Fruit fly (Drosophila melanogaster) whole organism, embryonic: Measurements from ENCODE around the gene CG15638.

ENCODE experiments used
- Asciz ChIP-seq: fragments of 200-800 bp; sonication (Bioruptor generic); optimal IDR thresholded peaks from 2 replicates; lab custom pipeline; 2017; ENCODE audit warnings: missing biosample characterization, mild to moderate bottlenecking, missing genetic modification characterization, missing genetic modification reagents
- Blimp-1 ChIP-seq: fragments of 200-800 bp; sonication (Bioruptor generic); optimal IDR thresholded peaks from 3 replicates; lab custom pipeline; 2018; ENCODE audit warnings: missing biosample characterization, missing genetic modification characterization, mild to moderate bottlenecking, moderate library complexity, missing genetic modification reagents
- CG10543 ChIP-seq: fragments of 200-800 bp; sonication (Bioruptor generic); optimal IDR thresholded peaks from 3 replicates; lab custom pipeline; 2017; ENCODE audit warnings: missing biosample characterization, mild to moderate bottlenecking, missing genetic modification characterization, moderate library complexity
- CG11696 ChIP-seq: fragments of 200-800 bp; sonication (Bioruptor generic); IDR thresholded peaks from 2 replicates; pipeline ENCODE4 v1.3.6; 2022; ENCODE audit warnings: missing biosample characterization, missing genetic modification characterization
- CG12942 ChIP-seq: fragments of 200-800 bp; sonication (Bioruptor generic); optimal IDR thresholded peaks from 3 replicates; lab custom pipeline; 2016; ENCODE audit warnings: missing biosample characterization, missing genetic modification characterization
- CG1603 ChIP-seq: fragments of 200-800 bp; sonication (Bioruptor generic); optimal IDR thresholded peaks from 2 replicates; lab custom pipeline; 2019; ENCODE audit warnings: missing biosample characterization, mild to moderate bottlenecking, missing genetic modification characterization, moderate library complexity
- CG1647 ChIP-seq: fragments of 200-800 bp; sonication (Bioruptor generic); optimal IDR thresholded peaks from 3 replicates; lab custom pipeline; 2016; ENCODE audit warnings: missing biosample characterization, missing genetic modification characterization
- CG17186 ChIP-seq: fragments of 200-800 bp; sonication (Bioruptor generic); optimal IDR thresholded peaks from 3 replicates; lab custom pipeline; 2017; ENCODE audit warnings: missing biosample characterization, missing genetic modification reagents, missing genetic modification characterization
- CG18262 ChIP-seq: fragments of 200-800 bp; optimal IDR thresholded peaks from 3 replicates; lab custom pipeline; 2019; ENCODE audit warnings: missing biosample characterization, mild to moderate bottlenecking, missing genetic modification characterization, moderate library complexity
- CG18764 ChIP-seq: fragments of 200-800 bp; sonication (Bioruptor generic); optimal IDR thresholded peaks from 3 replicates; lab custom pipeline; 2016; ENCODE audit warnings: missing biosample characterization, missing genetic modification characterization
- CG30020 ChIP-seq: fragments of 200-800 bp; optimal IDR thresholded peaks from 2 replicates; lab custom pipeline; 2019; ENCODE audit warnings: missing biosample characterization, mild to moderate bottlenecking, missing genetic modification characterization, moderate library complexity
- CG5245 ChIP-seq: fragments of 200-800 bp; sonication (Bioruptor generic); optimal IDR thresholded peaks from 3 replicates; lab custom pipeline; 2016; ENCODE audit warnings: missing biosample characterization, missing genetic modification characterization
- CG6689 ChIP-seq: fragments of 200-800 bp; sonication (Bioruptor generic); IDR thresholded peaks from 2 replicates; pipeline ENCODE4 v1.3.6; 2022; ENCODE audit warnings: missing biosample characterization, missing genetic modification characterization
- CG7987 ChIP-seq: fragments of 200-800 bp; sonication (Bioruptor generic); optimal IDR thresholded peaks from 2 replicates; lab custom pipeline; 2018; ENCODE audit warnings: missing biosample characterization, mild to moderate bottlenecking, missing genetic modification characterization, moderate library complexity
- CG8388 ChIP-seq: fragments of 200-800 bp; sonication (Bioruptor generic); optimal IDR thresholded peaks from 2 replicates; lab custom pipeline; 2019; ENCODE audit warnings: missing biosample characterization, mild to moderate bottlenecking, missing genetic modification characterization, moderate library complexity
- CG8924 ChIP-seq: fragments of 200-800 bp; optimal IDR thresholded peaks from 3 replicates; lab custom pipeline; 2019; ENCODE audit warnings: missing biosample characterization, mild to moderate bottlenecking, missing genetic modification characterization, moderate library complexity
- Chrac-16 ChIP-seq: fragments of 200-800 bp; sonication (Bioruptor generic); optimal IDR thresholded peaks from 3 replicates; lab custom pipeline; 2016; ENCODE audit warnings: missing biosample characterization, missing genetic modification characterization
- Deaf1 ChIP-seq: fragments of 200-800 bp; optimal IDR thresholded peaks from 3 replicates; lab custom pipeline; 2019; ENCODE audit warnings: missing biosample characterization, mild to moderate bottlenecking, missing genetic modification characterization, moderate library complexity
- Eip74EF ChIP-seq, 2 experiments: fragments of 200-800 bp in 1 of 2; fragments of >200 bp in 1 of 2; sonication (Bioruptor generic) in 1 of 2; optimal IDR thresholded peaks; 2 replicates each; lab custom pipeline; 2017 to 2019; ENCODE audit warnings: missing biosample characterization in 2 of 2, missing genetic modification characterization in 2 of 2, mild to moderate bottlenecking in 1 of 2, moderate library complexity in 1 of 2
- Ets97D ChIP-seq: fragments of 200-800 bp; sonication (Bioruptor generic); optimal IDR thresholded peaks from 3 replicates; lab custom pipeline; 2016; ENCODE audit warnings: missing biosample characterization, missing genetic modification characterization
- Fer1 ChIP-seq: fragments of 200-800 bp; sonication (Bioruptor generic); optimal IDR thresholded peaks from 2 replicates; lab custom pipeline; 2017; ENCODE audit warnings: missing biosample characterization, mild to moderate bottlenecking, missing genetic modification characterization
- Hr39 ChIP-seq: fragments of >200 bp; optimal IDR thresholded peaks from 2 replicates; lab custom pipeline; 2017
- Med ChIP-seq: fragments of 200-800 bp; sonication (Bioruptor generic); peaks from one replicate; lab custom pipeline; 2016; ENCODE audit warnings: missing biosample characterization, missing genetic modification characterization, mild to moderate bottlenecking, inconsistent platforms, moderate library complexity
- Poxn ChIP-seq: fragments of 200-800 bp; sonication (Bioruptor generic); IDR thresholded peaks from 2 replicates; pipeline ENCODE4 v1.3.6; 2022; ENCODE audit warnings: missing biosample characterization, missing genetic modification characterization
- Sry-δ ChIP-seq: fragments of 200-800 bp; sonication (Bioruptor generic); optimal IDR thresholded peaks from 2 replicates; lab custom pipeline; 2016; ENCODE audit warnings: missing biosample characterization, missing genetic modification characterization
- YL-1 ChIP-seq: fragments of 200-800 bp; sonication (Bioruptor generic); optimal IDR thresholded peaks from 3 replicates; lab custom pipeline; 2017; ENCODE audit warnings: missing biosample characterization, mild to moderate bottlenecking, missing genetic modification characterization
- bigmax ChIP-seq: fragments of 200-800 bp; sonication (Bioruptor generic); optimal IDR thresholded peaks from 2 replicates; lab custom pipeline; 2018; ENCODE audit warnings: missing biosample characterization, mild to moderate bottlenecking, missing genetic modification characterization
- br ChIP-seq: fragments of >200 bp; optimal IDR thresholded peaks from 2 replicates; lab custom pipeline; 2017
- cg ChIP-seq: fragments of 200-800 bp; sonication (Bioruptor generic); optimal IDR thresholded peaks from 3 replicates; lab custom pipeline; 2019; ENCODE audit warnings: missing biosample characterization, mild to moderate bottlenecking, missing genetic modification characterization, moderate library complexity
- chm ChIP-seq: fragments of 200-800 bp; sonication (Bioruptor generic); IDR thresholded peaks from 2 replicates; pipeline ENCODE4 v1.3.6; 2022; ENCODE audit warnings: missing biosample characterization, missing genetic modification characterization
- crp ChIP-seq, 2 experiments: fragments of 200-800 bp; sonication (Bioruptor generic); optimal IDR thresholded peaks; 2 replicates in 1 of 2; 3 replicates in 1 of 2; lab custom pipeline; 2017; ENCODE audit warnings: missing biosample characterization in 2 of 2, missing genetic modification characterization in 2 of 2, mild to moderate bottlenecking in 1 of 2, moderate library complexity in 1 of 2
- dmrt11E ChIP-seq: fragments of 200-800 bp; sonication (Bioruptor generic); optimal IDR thresholded peaks from 3 replicates; lab custom pipeline; 2018; ENCODE audit warnings: missing biosample characterization, mild to moderate bottlenecking, missing genetic modification characterization, moderate library complexity
- dmrt99B ChIP-seq: fragments of 200-800 bp; sonication (Bioruptor generic); optimal IDR thresholded peaks from 2 replicates; lab custom pipeline; 2018; ENCODE audit warnings: missing biosample characterization, mild to moderate bottlenecking, missing genetic modification characterization, moderate library complexity
- esg ChIP-seq: fragments of 200-800 bp; sonication (Bioruptor generic); conservative IDR thresholded peaks from 2 replicates; pipeline ENCODE4 v1.3.6; 2022; ENCODE audit warnings: missing biosample characterization, missing genetic modification characterization
- fd96Cb ChIP-seq: fragments of 200-800 bp; sonication (Bioruptor generic); optimal IDR thresholded peaks from 2 replicates; lab custom pipeline; 2018; ENCODE audit warnings: missing biosample characterization, mild to moderate bottlenecking, missing genetic modification characterization, moderate library complexity
- fu2 ChIP-seq: fragments of 200-800 bp; sonication (Bioruptor generic); optimal IDR thresholded peaks from 2 replicates; lab custom pipeline; 2016; ENCODE audit warnings: missing biosample characterization, missing genetic modification characterization
- gce ChIP-seq: fragments of 200-800 bp; sonication (Bioruptor generic); IDR thresholded peaks from 3 replicates; pipeline ENCODE4 v1.3.6; 2022; ENCODE audit warnings: missing biosample characterization, missing genetic modification characterization
- grn ChIP-seq: fragments of 200-800 bp; sonication (Bioruptor generic); optimal IDR thresholded peaks from 3 replicates; lab custom pipeline; 2017; ENCODE audit warnings: missing biosample characterization, missing genetic modification characterization
- ind ChIP-seq: fragments of 200-800 bp; sonication (Bioruptor generic); optimal IDR thresholded peaks from 3 replicates; lab custom pipeline; 2016; ENCODE audit warnings: missing biosample characterization, missing genetic modification characterization
- klu ChIP-seq: fragments of 200-800 bp; sonication (Bioruptor generic); IDR thresholded peaks from 2 replicates; pipeline ENCODE4 v1.3.6; 2022; ENCODE audit warnings: missing biosample characterization, missing genetic modification characterization
- mam ChIP-seq: fragments of 200-800 bp; sonication (Bioruptor generic); optimal IDR thresholded peaks from 3 replicates; lab custom pipeline; 2016; ENCODE audit warnings: missing biosample characterization, missing genetic modification characterization
- otp ChIP-seq: fragments of 200-800 bp; sonication (Bioruptor generic); IDR thresholded peaks from 3 replicates; pipeline ENCODE4, ENCODE4 v1.3.6; 2022; ENCODE audit warnings: missing biosample characterization, missing genetic modification characterization
- pho ChIP-seq: fragments of 200-800 bp; sonication (Bioruptor generic); optimal IDR thresholded peaks from 2 replicates; lab custom pipeline; 2016; ENCODE audit warnings: missing biosample characterization, missing genetic modification characterization
- pita ChIP-seq: fragments of 200-800 bp; sonication (Bioruptor generic); optimal IDR thresholded peaks from 2 replicates; lab custom pipeline; 2017; ENCODE audit warnings: missing biosample characterization, mild to moderate bottlenecking, missing genetic modification characterization
- rib ChIP-seq: fragments of 200-800 bp; sonication (Bioruptor generic); IDR thresholded peaks from 2 replicates; pipeline ENCODE4 v1.3.6; 2022; ENCODE audit warnings: missing biosample characterization, missing genetic modification characterization
- sc ChIP-seq, 3 experiments: fragments of >200 bp in 2 of 3; fragments of 200-800 bp in 1 of 3; sonication (Bioruptor generic) in 1 of 3; optimal IDR thresholded peaks; 2 replicates in 2 of 3; 3 replicates in 1 of 3; lab custom pipeline; 2017; ENCODE audit warnings: mild to moderate bottlenecking in 1 of 3, missing biosample characterization in 1 of 3, missing genetic modification characterization in 1 of 3, missing genetic modification reagents in 1 of 3
- schlank ChIP-seq: fragments of 200-800 bp; sonication (Bioruptor generic); optimal IDR thresholded peaks from 2 replicates; lab custom pipeline; 2018; ENCODE audit warnings: missing biosample characterization, mild to moderate bottlenecking, missing genetic modification characterization
- trh ChIP-seq: fragments of 200-800 bp; sonication (Bioruptor generic); optimal IDR thresholded peaks from 2 replicates; lab custom pipeline; 2016; ENCODE audit warnings: missing biosample characterization, missing genetic modification characterization

CG15638 gene

dm6 chr2L:13547738-13548726 lies 12.5 kb upstream of the CG15638 start (continued):
- peak; percentile 33 for TF ChIP-seq CG8924 (tag; lab: Kevin White, UChicago)
- peak; percentile 34 for TF ChIP-seq fd96Cb (tag; lab: Kevin White, UChicago)
- TF ChIP-seq Hr39, result no peak
- TF ChIP-seq CG17186 (GFP tag; lab: Kevin White, UChicago), result no peak
- no peak for TF ChIP-seq bigmax (GFP tag; lab: Kevin White, UChicago)
- no peak for TF ChIP-seq Eip74EF (GFP tag; optimal IDR thresholded peaks at IDR 0.05; lab: Kevin White, UChicago)
- no peak for TF ChIP-seq grn (GFP tag; lab: Kevin White, UChicago)
- no peak for TF ChIP-seq klu
- no peak for TF ChIP-seq Poxn
- peak; percentile 11 for TF ChIP-seq CG8388
- TF ChIP-seq Deaf1, result peak; percentile 96
- TF ChIP-seq Chrac-16, result peak; percentile 40
- TF ChIP-seq CG6689 (GFP tag; lab: Robert Waterston, UW), result peak; percentile 34; the same call in 1 of the 2 replicates
- TF ChIP-seq mam, result peak; percentile 69
- peak; percentile 14 for TF ChIP-seq CG1647 (GFP tag; lab: Kevin White, UChicago)
- peak; percentile 62 for TF ChIP-seq pho (GFP tag; lab: Kevin White, UChicago)
- peak; percentile 20 for TF ChIP-seq CG10543 (GFP tag; lab: Kevin White, UChicago)
- no peak for TF ChIP-seq Sry-δ (GFP tag; lab: Kevin White, UChicago)
- TF ChIP-seq dmrt11E (tag; lab: Kevin White, UChicago), result peak; percentile 58
- TF ChIP-seq CG18262 (tag; lab: Kevin White, UChicago), result peak; percentile 69
- TF ChIP-seq Ets97D (GFP tag; lab: Kevin White, UChicago), result no peak
- TF ChIP-seq br, result no peak
- peak; percentile 57 for TF ChIP-seq fu2 (GFP tag; lab: Kevin White, UChicago)
- no peak for TF ChIP-seq YL-1 (GFP tag; lab: Kevin White, UChicago)
- no peak for TF ChIP-seq Blimp-1 (GFP tag; lab: Kevin White, UChicago)
- TF ChIP-seq Fer1 (GFP tag; lab: Kevin White, UChicago), result peak; percentile 11
- TF ChIP-seq CG5245 (GFP tag; lab: Kevin White, UChicago), result peak; percentile 1
- TF ChIP-seq otp (GFP tag; lab: Robert Waterston, UW), result no peak
- no peak for TF ChIP-seq pita
- no peak for TF ChIP-seq CG11696
- TF ChIP-seq esg, result peak; percentile 32; the same call in 1 of the 2 replicates
- 0 out of 3 replicates have a peak, but pooled peaks have one; percentile 21 for TF ChIP-seq gce
- no peak for TF ChIP-seq Asciz (GFP tag; lab: Kevin White, UChicago)
- TF ChIP-seq CG12942 (GFP tag; lab: Kevin White, UChicago), result no peak
- TF ChIP-seq ind (GFP tag; lab: Kevin White, UChicago), result peak; percentile 48
- no peak for TF ChIP-seq CG1603 (tag; lab: Kevin White, UChicago)
- TF ChIP-seq Med, result peak; percentile 92
- TF ChIP-seq CG7987 (GFP tag; lab: Kevin White, UChicago), result no peak
- peak; percentile 45 for TF ChIP-seq cg (GFP tag; lab: Kevin White, UChicago)
- TF ChIP-seq dmrt99B (tag; lab: Kevin White, UChicago), result peak; percentile 57
- no peak for TF ChIP-seq sc (optimal IDR thresholded peaks at IDR 0.05; lab: Kevin White, UChicago)
- no peak for TF ChIP-seq sc (GFP tag; optimal IDR thresholded peaks at IDR 0.05; lab: Kevin White, UChicago)
- TF ChIP-seq CG30020 (tag; lab: Kevin White, UChicago), result no peak
- no peak for TF ChIP-seq trh (GFP tag; lab: Kevin White, UChicago)
- no peak for TF ChIP-seq CG18764
- TF ChIP-seq crp (GFP tag; optimal IDR thresholded peaks at IDR 0.05; lab: Kevin White, UChicago), result peak in 1 of 2 experiments; percentile 56
- no peak; the same call in 1 of the 2 replicates for TF ChIP-seq rib (GFP tag; lab: Robert Waterston, UW)
- TF ChIP-seq chm (GFP tag; lab: Robert Waterston, UW), result no peak
- TF ChIP-seq schlank (tag; lab: Kevin White, UChicago), result no peak
